Fruit fly (Drosophila melanogaster) S2 (cell line): Measurements from ENCODE around the gene Tim17b1.

Experiments used
- CG8478 ChIP-seq: fragments of >200 bp; optimal IDR thresholded peaks from 2 replicates; lab custom pipeline; 2018
- CTCF ChIP-seq, 2 experiments: fragments of >200 bp; optimal IDR thresholded peaks; 2 replicates each; lab custom pipeline; 2018

Tim17b1 gene

dm6 chr3R:5270806-5271205 is 29.1 kb upstream of the Tim17b1 start:
- TF ChIP-seq CG8478 (lab: Kevin White, UChicago) (no peak), CTCF (optimal IDR thresholded peaks at IDR 0.05; lab: Kevin White, UChicago) (no peak)

DNA sequence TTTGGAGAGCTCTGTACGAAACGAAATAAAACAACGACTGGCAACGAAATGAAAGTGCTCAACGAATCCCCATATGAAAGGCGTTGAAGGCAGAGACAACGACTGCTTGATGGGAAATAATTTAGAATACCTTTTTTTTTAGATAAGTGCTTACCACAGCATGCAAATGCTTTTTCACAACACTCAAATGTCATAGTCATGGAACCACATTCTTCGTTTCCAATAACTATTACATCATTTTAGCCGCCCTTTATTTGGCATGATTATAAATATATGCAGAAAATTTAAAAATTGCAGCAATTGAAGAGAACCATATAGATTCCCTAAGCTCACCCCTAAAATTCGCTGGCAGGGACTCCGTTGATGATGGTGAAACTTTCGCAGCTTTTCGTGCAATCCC is 22.2 kb upstream of the Tim17b1 start, which contains the start of gene CG31538:
TSS of gene CG31538 (minus strand) at position 101 of the 400 bp plus-strand sequence.
- no peak for TF ChIP-seq CG8478 (lab: Kevin White, UChicago)
- TF ChIP-seq CTCF (optimal IDR thresholded peaks at IDR 0.05; lab: Kevin White, UChicago): no peak

- no peak for TF ChIP-seq CG8478 (lab: Kevin White, UChicago)
- no peak for TF ChIP-seq CTCF (optimal IDR thresholded peaks at IDR 0.05; lab: Kevin White, UChicago)
Observed at dm6 chr3R:5278627-5279026, 21.3 kb upstream of the Tim17b1 start.

DNA sequence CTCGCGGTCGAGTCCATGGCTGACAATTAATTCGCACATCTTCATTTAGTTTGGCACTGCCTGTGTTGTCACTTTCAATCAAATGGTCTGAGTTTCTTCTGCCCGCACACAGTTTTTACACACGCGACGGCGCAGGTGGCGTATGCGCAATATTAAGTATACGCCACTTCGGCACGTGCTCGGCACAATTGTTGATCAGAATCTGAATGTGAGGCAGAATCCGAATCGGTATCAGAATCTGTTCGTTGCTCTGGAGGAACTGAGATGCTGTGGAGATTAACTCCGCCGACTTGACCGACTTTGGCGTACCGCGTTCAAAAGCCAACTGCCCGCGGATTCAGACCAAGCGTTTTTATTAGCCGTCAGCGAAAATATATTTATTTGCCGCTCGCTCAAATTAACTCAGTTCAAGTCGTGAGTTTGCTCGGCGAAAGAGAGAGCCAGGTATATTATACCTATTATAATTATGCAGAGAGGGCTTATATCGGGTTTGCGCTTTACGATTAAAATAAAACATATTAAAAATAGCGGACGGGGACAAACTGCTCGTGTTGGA is 20.3 kb upstream of the Tim17b1 start:
- TF ChIP-seq CTCF (optimal IDR thresholded peaks at IDR 0.05; lab: Kevin White, UChicago): no peak
- no peak for TF ChIP-seq CG8478 (lab: Kevin White, UChicago)

dm6 chr3R:5280380-5280779 is 19.6 kb upstream of the Tim17b1 start:
- no peak for TF ChIP-seq CG8478 (lab: Kevin White, UChicago)
- no peak for TF ChIP-seq CTCF (optimal IDR thresholded peaks at IDR 0.05; lab: Kevin White, UChicago)

- TF ChIP-seq CTCF (optimal IDR thresholded peaks at IDR 0.05; lab: Kevin White, UChicago) (no peak), CG8478 (lab: Kevin White, UChicago) (no peak)
Observed at dm6 chr3R:5281094-5281493, 18.9 kb upstream of the Tim17b1 start.

DNA sequence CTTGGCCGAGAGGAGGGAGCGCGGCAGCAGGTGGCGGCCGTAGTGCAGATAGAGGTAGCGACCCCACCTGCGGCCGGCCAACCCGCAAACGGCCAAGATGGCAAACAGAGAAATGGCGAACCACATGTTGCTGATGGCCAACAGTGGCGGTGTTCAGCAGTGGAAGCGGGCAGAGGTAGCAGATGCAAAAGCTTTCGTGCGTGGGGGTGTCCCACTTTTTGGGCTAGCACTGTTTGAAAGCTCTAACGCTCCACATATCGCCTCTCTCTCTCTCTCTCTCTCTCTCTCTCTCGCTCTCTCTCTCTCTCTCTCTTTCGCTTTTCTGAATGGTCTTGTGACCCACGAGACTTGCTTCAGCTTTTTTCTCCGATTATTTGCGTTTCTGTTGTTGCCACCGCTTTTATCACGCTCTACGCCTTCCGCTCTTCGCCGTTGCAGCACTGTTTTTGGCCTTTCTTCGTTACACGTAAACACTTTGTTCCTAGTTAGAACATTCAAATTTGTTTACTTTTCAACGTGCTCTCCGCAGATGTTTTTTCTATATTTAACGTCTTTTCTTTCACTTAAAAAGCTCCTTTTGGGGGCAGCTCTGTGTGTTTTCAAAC is 17.1 kb upstream of the Tim17b1 start:
- TF ChIP-seq CTCF (optimal IDR thresholded peaks at IDR 0.05; lab: Kevin White, UChicago): no peak
- no peak for TF ChIP-seq CG8478 (lab: Kevin White, UChicago)

DNA sequence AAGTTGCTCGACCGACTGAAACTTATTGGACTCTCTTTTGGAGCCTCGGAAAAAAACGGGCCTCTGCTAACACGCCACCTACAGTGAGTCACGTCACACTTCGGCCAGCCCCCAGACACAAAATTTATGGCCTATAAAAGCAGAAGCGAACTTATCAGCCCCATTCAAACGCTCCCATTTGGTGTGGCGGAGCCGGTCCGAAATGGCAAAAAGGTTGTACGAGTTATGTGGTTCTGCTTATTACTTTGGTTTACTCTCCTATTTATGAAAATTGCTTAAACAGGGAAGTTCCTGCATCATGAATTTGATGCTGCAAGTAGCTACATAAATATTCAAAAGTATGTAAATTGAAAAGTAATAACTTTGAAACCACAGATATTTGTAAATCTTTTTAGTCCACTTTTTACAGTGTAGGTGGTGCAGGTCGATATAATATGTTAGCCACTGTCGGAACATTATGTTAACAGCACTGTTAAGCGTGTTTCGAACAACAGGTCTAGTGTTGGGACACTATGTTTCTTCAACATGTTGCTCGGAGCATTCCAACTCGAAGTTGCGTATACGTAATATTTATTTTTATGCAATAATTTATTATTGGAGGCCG is 16.5 kb upstream of the Tim17b1 start:
- TF ChIP-seq CTCF (optimal IDR thresholded peaks at IDR 0.05; lab: Kevin White, UChicago) (peak; percentile 46 to 49), CG8478 (lab: Kevin White, UChicago) (no peak)

DNA sequence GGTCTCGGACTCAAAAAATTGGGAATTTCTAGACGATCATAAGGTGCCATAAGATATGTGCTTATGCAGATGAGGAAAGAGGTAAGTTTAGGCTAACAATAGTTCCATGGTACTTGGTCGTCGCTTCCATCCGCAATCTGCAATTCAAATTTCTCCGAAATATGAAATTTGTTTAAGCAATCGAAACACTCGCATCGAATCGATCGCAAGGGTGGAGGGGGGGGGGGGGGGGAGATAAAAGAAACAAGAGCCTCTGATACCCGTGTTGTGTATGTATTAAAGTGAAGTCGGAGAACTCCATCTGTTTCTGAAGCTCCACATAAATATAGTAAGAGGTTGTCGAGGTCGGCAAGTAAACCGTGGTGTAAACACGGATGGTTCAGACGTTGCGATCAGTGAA is 14.0 kb upstream of the Tim17b1 start:
- no peak for TF ChIP-seq CG8478 (lab: Kevin White, UChicago)
- TF ChIP-seq CTCF (optimal IDR thresholded peaks at IDR 0.05; lab: Kevin White, UChicago): no peak

- no peak for TF ChIP-seq CTCF (optimal IDR thresholded peaks at IDR 0.05; lab: Kevin White, UChicago)
- no peak for TF ChIP-seq CG8478 (lab: Kevin White, UChicago)
Observed at dm6 chr3R:5286918-5287636, 12.9 kb upstream of the Tim17b1 start.

DNA sequence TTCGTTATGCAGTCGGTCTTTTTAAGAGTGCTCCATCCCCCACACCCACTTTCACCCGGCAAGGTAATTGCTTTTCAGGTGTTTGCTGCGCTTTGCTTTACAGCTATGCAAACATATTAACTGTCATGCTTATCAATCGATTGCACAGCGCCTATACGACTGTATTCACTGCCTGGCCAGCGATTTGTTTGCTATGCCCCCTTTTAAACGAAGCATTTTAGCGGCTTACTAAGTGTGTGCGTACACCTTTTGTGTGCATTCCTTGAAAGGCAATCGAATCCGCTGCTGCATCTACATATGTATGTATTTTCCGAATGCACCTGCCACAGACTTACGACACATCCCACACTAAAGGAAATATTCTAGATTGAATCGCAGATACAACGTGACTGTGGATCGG is 12.0 kb upstream of the Tim17b1 start:
- TF ChIP-seq CG8478 (lab: Kevin White, UChicago) (no peak), CTCF (optimal IDR thresholded peaks at IDR 0.05; lab: Kevin White, UChicago) (no peak)

- TF ChIP-seq CG8478 (lab: Kevin White, UChicago): no peak
- TF ChIP-seq CTCF (optimal IDR thresholded peaks at IDR 0.05; lab: Kevin White, UChicago): no peak
Observed at dm6 chr3R:5290738-5291137, 9.2 kb upstream of the Tim17b1 start.

DNA sequence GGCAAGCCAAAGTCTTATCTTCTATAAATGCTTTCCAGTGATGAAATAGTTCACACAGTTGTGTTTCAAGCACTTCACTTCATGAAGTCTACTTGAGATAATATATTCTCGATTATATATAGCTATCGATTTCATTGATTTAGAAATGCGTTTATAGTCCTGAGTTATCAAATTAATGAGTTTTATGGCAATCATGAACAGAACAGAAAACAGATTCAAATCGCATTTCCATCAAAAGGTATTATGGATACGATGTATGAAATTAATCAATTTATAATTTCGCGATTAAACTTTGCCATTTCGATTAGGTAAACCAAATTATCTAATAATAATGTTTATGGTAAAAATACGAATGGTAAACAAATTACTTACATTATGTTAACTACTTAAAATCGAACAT is 4.9 kb upstream of the Tim17b1 start:
- no peak for TF ChIP-seq CTCF (optimal IDR thresholded peaks at IDR 0.05; lab: Kevin White, UChicago)
- TF ChIP-seq CG8478 (lab: Kevin White, UChicago): no peak

DNA sequence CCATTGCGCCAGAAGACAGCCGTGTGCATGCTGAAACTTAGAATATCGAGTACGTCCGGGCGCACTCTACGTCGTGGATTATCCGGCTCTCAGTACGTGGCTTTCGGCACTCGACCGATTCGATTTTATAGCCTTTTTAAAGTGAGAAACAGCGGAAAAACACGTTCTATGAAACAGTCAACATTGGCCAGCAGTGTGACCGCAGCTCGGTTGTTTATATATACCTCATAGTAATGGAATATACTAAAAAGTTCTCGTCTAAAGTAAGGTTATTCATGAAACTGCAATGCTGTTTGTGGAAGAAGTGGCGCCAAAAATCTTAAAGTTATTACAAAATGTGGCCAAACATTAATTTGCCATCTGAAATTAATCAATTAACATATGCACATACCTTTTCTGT is 2.6 kb upstream of the Tim17b1 start:
- TF ChIP-seq CG8478 (lab: Kevin White, UChicago): no peak
- TF ChIP-seq CTCF (optimal IDR thresholded peaks at IDR 0.05; lab: Kevin White, UChicago): peak in 1 of 2 experiments; percentile 38
